Worm (Caenorhabditis elegans): ENCODE data around the gene F21D9.4.
"Not testable (repeated sequence)": the region's sequence is repeated elsewhere in the genome, so short reads cannot be mapped to it uniquely, and the experiment has no call there.

Gene F21D9.4

ce11 chrV:19260686-19261085, 7.1 kb downstream of the F21D9.4 start:
- no peak for TF ChIP-seq fax-1 (tag; optimal IDR thresholded peaks at IDR 0.05)
- no peak for TF ChIP-seq ceh-31 (tag; optimal IDR thresholded peaks at IDR 0.05)
- no peak for TF ChIP-seq ceh-30 (tag; optimal IDR thresholded peaks at IDR 0.05)
- TF ChIP-seq hlh-15 (tag; optimal IDR thresholded peaks at IDR 0.05): no peak
- TF ChIP-seq nhr-11 (tag; optimal IDR thresholded peaks at IDR 0.05): no peak
- no peak for TF ChIP-seq sox-4 (tag; optimal IDR thresholded peaks at IDR 0.05)
- no peak for TF ChIP-seq ceh-18 (tag; optimal IDR thresholded peaks at IDR 0.05)
- TF ChIP-seq ztf-16 (tag; optimal IDR thresholded peaks at IDR 0.05): no peak
- TF ChIP-seq ceh-24 (tag; optimal IDR thresholded peaks at IDR 0.05): no peak
- TF ChIP-seq unc-86 (tag; optimal IDR thresholded peaks at IDR 0.05): no peak
- no peak for TF ChIP-seq unc-55 (GFP tag; optimal IDR thresholded peaks at IDR 0.05)

ce11 chrV:19262349-19262748, 8.7 kb downstream of the F21D9.4 start, which contains the start of gene F21D9.2:
Gene F21D9.2 (minus strand): TSS chrV:19262449.
- TF ChIP-seq gmeb-2 (tag; optimal IDR thresholded peaks at IDR 0.05) (no peak), npax-4 (tag; optimal IDR thresholded peaks at IDR 0.05) (no peak), odd-2 (tag; optimal IDR thresholded peaks at IDR 0.05) (no peak), pha-4 (tag; optimal IDR thresholded peaks at IDR 0.05) (no peak), pax-1 (tag; optimal IDR thresholded peaks at IDR 0.05) (no peak), unc-86 (tag; optimal IDR thresholded peaks at IDR 0.05) (no peak)

- TF ChIP-seq ceh-24 (tag; optimal IDR thresholded peaks at IDR 0.05); pat-9 (tag; optimal IDR thresholded peaks at IDR 0.05); K09A11.1 (tag; optimal IDR thresholded peaks at IDR 0.05; ENCODE audit: insufficient read depth): not testable (repeated sequence)
Observed at ce11 chrV:19264148-19264547, 10.5 kb downstream of the F21D9.4 start, which contains the start of gene F21D9.1. Gene F21D9.1 (plus strand): TSS chrV:19264448.

ce11 chrV:19276354-19276753, 22.7 kb downstream of the F21D9.4 start:
- TF ChIP-seq fkh-6 (tag; optimal IDR thresholded peaks at IDR 0.05) (no peak), sox-2 (GFP tag; IDR thresholded peaks at IDR 0.05) (no peak), pha-4 (tag; optimal IDR thresholded peaks at IDR 0.05) (no peak), ama-1 (optimal IDR thresholded peaks at IDR 0.05) (no peak)

ce11 chrV:19278488-19278887, 24.9 kb downstream of the F21D9.4 start:
- TF ChIP-seq elt-2 (tag; optimal IDR thresholded peaks at IDR 0.05) (no peak), pqm-1 (tag; optimal IDR thresholded peaks at IDR 0.05) (no peak), ceh-14 (tag; optimal IDR thresholded peaks at IDR 0.05) (no peak), ceh-6 (GFP tag; optimal IDR thresholded peaks at IDR 0.05) (no peak), npax-4 (tag; optimal IDR thresholded peaks at IDR 0.05) (no peak)

ce11 chrV:19279888-19280287, 26.3 kb downstream of the F21D9.4 start, which contains the start of gene F21D9.8:
Gene F21D9.8 (minus strand): TSS chrV:19279988.
- TF ChIP-seq syd-9 (tag; optimal IDR thresholded peaks at IDR 0.05) (no peak), ztf-16 (tag; optimal IDR thresholded peaks at IDR 0.05) (no peak), ceh-34 (tag; optimal IDR thresholded peaks at IDR 0.05) (no peak), unc-42 (tag; optimal IDR thresholded peaks at IDR 0.05) (no peak)

ce11 chrV:19282314-19282713, 28.7 kb downstream of the F21D9.4 start, which contains the start of gene fbxb-117:
Gene fbxb-117 (plus strand): TSS chrV:19282614.
- TF ChIP-seq ceh-14 (tag; optimal IDR thresholded peaks at IDR 0.05): no peak

- TF ChIP-seq ceh-14 (tag; optimal IDR thresholded peaks at IDR 0.05): no peak
- no peak for TF ChIP-seq sox-4 (tag; optimal IDR thresholded peaks at IDR 0.05)
- TF ChIP-seq ceh-45 (GFP tag; IDR thresholded peaks at IDR 0.05): no peak
- no peak for TF ChIP-seq ceh-18 (tag; optimal IDR thresholded peaks at IDR 0.05)
- TF ChIP-seq ceh-24 (tag; optimal IDR thresholded peaks at IDR 0.05): no peak
- no peak for TF ChIP-seq ceh-30 (tag; optimal IDR thresholded peaks at IDR 0.05)
- no peak for TF ChIP-seq sox-2 (GFP tag; IDR thresholded peaks at IDR 0.05)
- TF ChIP-seq ceh-6 (GFP tag; optimal IDR thresholded peaks at IDR 0.05): no peak
- no peak for TF ChIP-seq ztf-16 (tag; optimal IDR thresholded peaks at IDR 0.05)
- TF ChIP-seq ttx-3 (tag; optimal IDR thresholded peaks at IDR 0.05): no peak
- no peak for TF ChIP-seq K09A11.1 (tag; optimal IDR thresholded peaks at IDR 0.05; ENCODE audit: insufficient read depth)
- no peak for TF ChIP-seq nhr-11 (tag; optimal IDR thresholded peaks at IDR 0.05)
- no peak for TF ChIP-seq syd-9 (tag; optimal IDR thresholded peaks at IDR 0.05)
- TF ChIP-seq Y22D7AL.16 (tag; optimal IDR thresholded peaks at IDR 0.05): no peak
- TF ChIP-seq nfya-1 (tag; optimal IDR thresholded peaks at IDR 0.05): no peak
- TF ChIP-seq fkh-6 (tag; optimal IDR thresholded peaks at IDR 0.05): no peak
- TF ChIP-seq pros-1 (tag; optimal IDR thresholded peaks at IDR 0.05): no peak
- no peak for TF ChIP-seq C08G9.2 (tag; optimal IDR thresholded peaks at IDR 0.05)
- TF ChIP-seq hlh-6 (tag; optimal IDR thresholded peaks at IDR 0.05): no peak
Observed at ce11 chrV:19285921-19286320, 32.3 kb downstream of the F21D9.4 start.
